Worm (Caenorhabditis elegans) whole organism, mixed stage, embryonic: ENCODE data around the gene erp-44.3.

Experiments used
- ceh-39 ChIP-seq: fragments of 150-350 bp; optimal IDR thresholded peaks from 2 replicates; lab custom pipeline; 2014; ENCODE audit warnings: missing biosample characterization, missing genetic modification characterization
- lin-13 ChIP-seq: fragments of 150-350 bp; optimal IDR thresholded peaks from 2 replicates; lab custom pipeline; 2014; ENCODE audit warnings: missing biosample characterization, missing genetic modification characterization
- nhr-76 ChIP-seq: sonication (generic microtip); optimal IDR thresholded peaks from 2 replicates; lab custom pipeline; 2017; ENCODE audit warnings: missing biosample characterization, missing genetic modification characterization
- sem-2 ChIP-seq: fragments of 200-800 bp; sonication (Bioruptor generic); optimal IDR thresholded peaks from 2 replicates; lab custom pipeline; 2018; ENCODE audit warnings: mild to moderate bottlenecking, missing genetic modification characterization, missing compliant biosample characterization
- unc-120 ChIP-seq: sonication (generic microtip); optimal IDR thresholded peaks from 2 replicates; lab custom pipeline; 2017; ENCODE audit warnings: missing genetic modification characterization, missing compliant biosample characterization; ENCODE audit not compliant: poor library complexity, severe bottlenecking
- unc-39 ChIP-seq: fragments of 150-350 bp; optimal IDR thresholded peaks from 2 replicates; lab custom pipeline; 2014; ENCODE audit warnings: missing biosample characterization, missing genetic modification characterization
- zip-8 ChIP-seq: fragments of 150-350 bp; optimal IDR thresholded peaks from 2 replicates; lab custom pipeline; 2014; ENCODE audit warnings: missing biosample characterization, missing genetic modification characterization
- ztf-11 ChIP-seq: fragments of 150-350 bp; optimal IDR thresholded peaks from 2 replicates; lab custom pipeline; 2014; ENCODE audit warnings: missing biosample characterization, missing genetic modification characterization

DNA sequence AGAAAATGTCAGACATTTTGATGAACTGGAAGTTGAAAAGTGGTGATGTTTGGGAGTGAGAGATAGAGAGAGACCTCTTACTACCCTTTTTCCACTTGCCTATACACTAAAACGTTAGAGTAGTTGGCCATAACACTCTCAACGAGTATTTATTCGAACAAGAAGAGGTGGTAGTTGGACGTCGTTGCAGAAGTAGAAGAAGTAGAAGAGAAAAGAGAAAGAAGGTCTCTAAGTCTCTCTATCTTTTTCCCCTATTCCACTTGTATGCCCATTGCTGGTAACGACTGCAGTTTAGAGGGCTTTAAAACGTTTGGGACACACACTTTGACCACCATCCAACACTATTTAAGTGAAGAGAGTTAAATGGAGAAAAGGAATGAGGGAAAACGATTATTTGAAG, 30.9 kb upstream of the erp-44.3 start:
- no peak for TF ChIP-seq sem-2
- TF ChIP-seq lin-13 (tag; lab: Kevin White, UChicago), result no peak
- no peak for TF ChIP-seq ceh-39 (tag; lab: Kevin White, UChicago)
- no peak for TF ChIP-seq ztf-11
- TF ChIP-seq nhr-76 (tag; lab: Kevin White, UChicago), result no peak
- no peak for TF ChIP-seq unc-39 (tag; lab: Kevin White, UChicago)
- TF ChIP-seq unc-120 (tag; lab: Kevin White, UChicago), result no peak
- no peak for TF ChIP-seq zip-8 (tag; lab: Kevin White, UChicago)
